Worm (Caenorhabditis elegans): ENCODE data around the gene cal-4.

DNA sequence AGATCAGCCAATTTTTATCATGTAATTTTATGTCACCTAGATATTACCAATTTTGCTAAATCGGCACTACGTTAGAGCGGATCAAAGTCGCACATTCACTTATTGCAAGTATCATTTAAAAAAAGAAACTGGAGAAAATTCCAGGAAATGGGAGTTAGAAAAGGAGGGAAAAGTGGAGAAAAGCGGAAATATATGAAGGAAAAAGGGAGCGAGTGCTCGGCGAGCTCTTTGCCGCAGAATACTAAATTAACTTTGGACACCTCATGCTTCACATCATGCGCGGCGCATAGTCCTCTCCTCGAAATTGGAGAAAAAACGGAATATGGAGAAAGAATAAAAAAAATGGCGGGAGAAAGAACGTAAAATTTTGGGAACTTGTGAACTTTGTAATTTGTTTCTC, 13.6 kb upstream of the cal-4 start:
- no peak for TF ChIP-seq nhr-76 (tag; optimal IDR thresholded peaks at IDR 0.05)
- TF ChIP-seq elt-1 (tag; optimal IDR thresholded peaks at IDR 0.05; ENCODE audit: borderline replicate concordance, insufficient read depth) = no peak
- no peak for TF ChIP-seq elt-3 (tag; optimal IDR thresholded peaks at IDR 0.05)
- no peak for TF ChIP-seq ceh-39 (tag; optimal IDR thresholded peaks at IDR 0.05)
- no peak for TF ChIP-seq ham-2 (GFP tag; optimal IDR thresholded peaks at IDR 0.05)
- TF ChIP-seq ztf-11 (tag; optimal IDR thresholded peaks at IDR 0.05) = no peak
- no peak for TF ChIP-seq nhr-28 (tag; optimal IDR thresholded peaks at IDR 0.05)
- no peak for TF ChIP-seq lsy-2 (tag; optimal IDR thresholded peaks at IDR 0.05)

Data from whole organism, mixed stage, embryonic.